Worm (Caenorhabditis elegans): ENCODE results near the gene F44B9.5.

- TF ChIP-seq unc-55 (GFP tag; optimal IDR thresholded peaks at IDR 0.05) (no peak), snpc-4 (tag; optimal IDR thresholded peaks at IDR 0.05) (no peak), unc-39 (tag; optimal IDR thresholded peaks at IDR 0.05) (no peak), unc-62 (GFP tag; optimal IDR thresholded peaks at IDR 0.05) (no peak), sma-9 (GFP tag; optimal IDR thresholded peaks at IDR 0.05) (no peak), sma-9 (tag; optimal IDR thresholded peaks at IDR 0.05) (no peak), nhr-77 (tag; optimal IDR thresholded peaks at IDR 0.05) (no peak), ceh-16 (tag; optimal IDR thresholded peaks at IDR 0.05) (no peak), nhr-10 (tag; optimal IDR thresholded peaks at IDR 0.05) (no peak), fos-1 (tag; optimal IDR thresholded peaks at IDR 0.05) (no peak), aly-2 (tag; optimal IDR thresholded peaks at IDR 0.05) (no peak), ZK546.5 (tag; optimal IDR thresholded peaks at IDR 0.05) (no peak), ama-1 (optimal IDR thresholded peaks at IDR 0.05) (no peak), ztf-11 (tag; optimal IDR thresholded peaks at IDR 0.05) (no peak), nhr-25 (tag; optimal IDR thresholded peaks at IDR 0.05) (no peak)
Observed at ce11 chrIII:8065101-8065500, 48.8 kb upstream of the F44B9.5 start.
